Worm (Caenorhabditis elegans): ENCODE data around the gene dph-3.

Gene dph-3

DNA sequence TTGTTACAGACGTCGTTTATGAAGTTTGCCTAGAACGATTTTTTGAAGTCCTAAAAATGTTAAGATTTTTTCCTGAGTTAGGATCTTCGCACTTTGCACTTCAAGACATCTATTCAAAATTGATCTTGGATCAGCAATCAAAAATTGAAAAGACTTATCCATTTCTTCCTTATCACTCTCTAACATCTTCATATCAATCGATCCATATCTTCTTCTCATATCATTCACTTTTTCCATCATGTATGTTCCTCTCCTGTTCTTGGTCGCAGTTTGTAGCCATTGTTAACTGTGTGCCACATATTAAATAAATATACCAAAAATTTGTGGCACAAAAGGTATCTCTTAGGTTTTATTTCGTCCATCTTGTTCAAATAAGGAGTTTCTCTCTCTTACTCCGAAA lies 48.8 kb downstream of the dph-3 start:
- TF ChIP-seq sea-1 (GFP tag; conservative IDR thresholded peaks at IDR 0.05) (no peak), flt-1 (GFP tag; IDR thresholded peaks at IDR 0.05) (no peak), ceh-13 (GFP tag; optimal IDR thresholded peaks at IDR 0.05) (no peak), pes-1 (GFP tag; IDR thresholded peaks at IDR 0.05) (no peak), hmg-4 (GFP tag; optimal IDR thresholded peaks at IDR 0.05) (no peak), scrt-1 (GFP tag; IDR thresholded peaks at IDR 0.05) (no peak), B0310.2 (tag; optimal IDR thresholded peaks at IDR 0.05) (no peak), hnd-1 (tag; optimal IDR thresholded peaks at IDR 0.05) (no peak), tra-4 (tag; optimal IDR thresholded peaks at IDR 0.05) (no peak), tbx-37 (GFP tag; conservative IDR thresholded peaks at IDR 0.05) (no peak), ama-1 (optimal IDR thresholded peaks at IDR 0.05) (no peak), ets-7 (tag; optimal IDR thresholded peaks at IDR 0.05) (no peak), F13C5.2 (tag; optimal IDR thresholded peaks at IDR 0.05) (no peak), aly-1 (tag; optimal IDR thresholded peaks at IDR 0.05) (no peak), ceh-36 (tag; optimal IDR thresholded peaks at IDR 0.05) (no peak), tbx-11 (GFP tag; IDR thresholded peaks at IDR 0.05) (no peak), hmbx-1 (tag; optimal IDR thresholded peaks at IDR 0.05) (no peak)

DNA sequence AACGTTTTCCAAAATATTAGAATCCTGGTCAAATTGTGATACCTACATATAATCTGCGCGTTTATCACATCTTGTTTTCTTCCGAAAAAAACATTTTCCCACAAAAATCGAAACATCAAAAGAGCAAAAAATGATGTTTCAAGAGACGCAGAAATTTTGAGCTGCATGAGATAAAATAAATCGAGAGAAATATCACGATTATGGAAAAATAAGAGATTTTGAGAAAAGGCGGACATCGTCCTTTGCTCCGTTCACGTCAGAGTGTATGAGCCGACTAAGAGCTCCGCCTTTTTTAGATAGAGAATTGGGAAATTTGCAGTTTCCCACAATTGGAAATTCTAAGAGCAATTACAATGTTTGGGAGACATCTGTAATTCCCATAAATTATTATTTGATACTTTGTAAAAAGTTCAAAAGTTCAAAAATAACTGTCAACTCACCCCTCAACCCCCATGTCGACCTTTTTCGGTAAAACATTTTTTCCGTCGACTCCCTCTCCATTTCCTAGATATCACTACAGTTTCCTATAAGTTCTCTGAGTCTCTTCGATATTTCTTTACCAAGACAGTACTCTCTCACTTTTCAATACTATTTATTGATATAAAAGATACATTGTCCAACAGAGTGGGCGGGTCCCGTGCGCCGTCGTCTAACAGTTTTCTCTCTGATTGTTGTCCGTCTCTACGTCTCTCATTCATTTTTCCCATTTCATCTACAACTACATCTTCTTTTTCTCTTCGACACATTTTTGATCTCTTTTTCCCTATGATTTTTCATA lies 49.9 kb downstream of the dph-3 start:
- no peak for TF ChIP-seq flt-1 (GFP tag; IDR thresholded peaks at IDR 0.05)
- no peak for TF ChIP-seq hnd-1 (tag; optimal IDR thresholded peaks at IDR 0.05)

DNA sequence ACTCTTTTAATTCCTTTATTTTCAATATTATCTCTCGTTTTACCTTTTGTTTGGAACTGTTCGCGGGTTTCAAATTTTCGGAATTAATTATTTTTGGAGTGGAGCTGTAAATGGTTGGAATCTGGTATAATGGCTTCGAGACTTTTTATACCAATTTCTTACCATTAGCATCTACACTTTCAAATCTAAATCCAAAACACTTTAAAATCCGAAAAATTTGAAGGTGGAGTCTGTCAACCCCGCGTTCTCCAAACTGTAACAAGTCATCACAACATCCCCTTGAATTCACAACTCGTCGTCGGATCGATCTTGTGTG lies 50.4 kb downstream of the dph-3 start, which contains the start of gene nhr-97:
Gene nhr-97, plus strand, starts transcription at position 217 of the 316 bp plus-strand sequence.
- no peak for TF ChIP-seq tbx-11 (GFP tag; IDR thresholded peaks at IDR 0.05)
- TF ChIP-seq ceh-13 (GFP tag; optimal IDR thresholded peaks at IDR 0.05) = no peak
- no peak for TF ChIP-seq aly-1 (tag; optimal IDR thresholded peaks at IDR 0.05)
- no peak for TF ChIP-seq F13C5.2 (tag; optimal IDR thresholded peaks at IDR 0.05)
- no peak for TF ChIP-seq ceh-36 (tag; optimal IDR thresholded peaks at IDR 0.05)
